Worm (Caenorhabditis elegans) whole organism, L4 larva: Measurements from ENCODE around the gene K10B2.4.

Source experiments
- F49E8.2 ChIP-seq: sonication (generic microtip); optimal IDR thresholded peaks from 2 replicates; lab custom pipeline; 2016; ENCODE audit warnings: missing compliant biosample characterization, mild to moderate bottlenecking, missing genetic modification characterization, borderline replicate concordance
- aha-1 ChIP-seq: fragments of 150-350 bp; peaks from one replicate; lab custom pipeline; 2014; ENCODE audit warnings: missing biosample characterization, missing genetic modification characterization
- nhr-10 ChIP-seq: fragments of 150-350 bp; optimal IDR thresholded peaks from 2 replicates; lab custom pipeline; 2014; ENCODE audit warnings: missing biosample characterization, missing genetic modification characterization
- nhr-6 ChIP-seq: fragments of 150-350 bp; optimal IDR thresholded peaks from 2 replicates; lab custom pipeline; 2014; ENCODE audit warnings: missing biosample characterization, missing genetic modification characterization
- nhr-77 ChIP-seq: fragments of 150-350 bp; optimal IDR thresholded peaks from 2 replicates; lab custom pipeline; 2014; ENCODE audit warnings: missing biosample characterization, missing genetic modification characterization
- ztf-11 ChIP-seq: fragments of 150-350 bp; optimal IDR thresholded peaks from 2 replicates; lab custom pipeline; 2014; ENCODE audit warnings: missing biosample characterization, missing genetic modification characterization

ce11 chrII:6371003-6371402, 10.2 kb upstream of the K10B2.4 start, which contains the start of gene lin-23:
- no peak for TF ChIP-seq F49E8.2 (tag; lab: Kevin White, UChicago)
- TF ChIP-seq aha-1 (tag; lab: Kevin White, UChicago), result no peak
- no peak for TF ChIP-seq ztf-11 (tag; lab: Kevin White, UChicago)
- TF ChIP-seq nhr-6 (tag; lab: Kevin White, UChicago), result no peak
- no peak for TF ChIP-seq nhr-77 (tag; lab: Kevin White, UChicago)
- TF ChIP-seq nhr-10 (tag; lab: Kevin White, UChicago), result no peak
